Worm (Caenorhabditis elegans): ENCODE results near the gene F55A11.8.

- TF ChIP-seq med-1 (GFP tag; optimal IDR thresholded peaks at IDR 0.05; ENCODE audit: insufficient read depth), result no peak
- TF ChIP-seq ztf-29 (GFP tag; IDR thresholded peaks at IDR 0.05), result no peak
- TF ChIP-seq tab-1 (GFP tag; IDR thresholded peaks at IDR 0.05), result no peak
- TF ChIP-seq flt-1 (GFP tag; IDR thresholded peaks at IDR 0.05), result no peak
- no peak for TF ChIP-seq klf-2 (GFP tag; conservative IDR thresholded peaks at IDR 0.05)
- TF ChIP-seq cog-1 (tag; optimal IDR thresholded peaks at IDR 0.05), result no peak
- no peak for TF ChIP-seq ref-1 (GFP tag; conservative IDR thresholded peaks at IDR 0.05)
Observed at ce11 chrV:11826967-11827366, 39.0 kb downstream of the F55A11.8 start, which contains the start of the genes mpst-1 and D2023.6.

Measured in whole organism, midembryonic.